Worm (Caenorhabditis elegans) whole organism, young adult: ENCODE results near the gene ZK512.8.

ENCODE experiments used
- B0019.2 ChIP-seq: fragments of 200-800 bp; sonication (Bioruptor generic); conservative IDR thresholded peaks from 2 replicates; pipeline ENCODE4 v1.3.6; 2022; ENCODE audit warnings: missing genetic modification reagents, missing genetic modification characterization, missing compliant biosample characterization
- C06A6.2 ChIP-seq: fragments of 200-800 bp; sonication (Bioruptor generic); conservative IDR thresholded peaks from 2 replicates; pipeline ENCODE4 v1.3.6; 2022; ENCODE audit warnings: missing genetic modification characterization, missing compliant biosample characterization
- F22D6.2 ChIP-seq: sonication (generic microtip); optimal IDR thresholded peaks from 2 replicates; lab custom pipeline; 2016; ENCODE audit warnings: mild to moderate bottlenecking, missing genetic modification characterization, missing compliant biosample characterization
- F37B4.10 ChIP-seq: fragments of 200-800 bp; sonication (Bioruptor generic); IDR thresholded peaks from 2 replicates; pipeline ENCODE4 v1.3.6; 2022; ENCODE audit warnings: missing genetic modification characterization, missing compliant biosample characterization
- F55B11.4 ChIP-seq: sonication (generic microtip); optimal IDR thresholded peaks from 2 replicates; lab custom pipeline; 2016; ENCODE audit warnings: missing compliant biosample characterization, missing genetic modification characterization, borderline replicate concordance; ENCODE audit not compliant: insufficient read depth
- K11D2.4 ChIP-seq: fragments of 200-800 bp; sonication (Bioruptor generic); IDR thresholded peaks from 2 replicates; pipeline ENCODE4 v1.3.6; 2022; ENCODE audit warnings: missing genetic modification reagents, missing genetic modification characterization, missing compliant biosample characterization
- K12H6.12 ChIP-seq: fragments of 200-800 bp; sonication (Bioruptor generic); optimal IDR thresholded peaks from 2 replicates; lab custom pipeline; 2018; ENCODE audit warnings: mild to moderate bottlenecking, missing genetic modification characterization, missing compliant biosample characterization
- Y53F4B.3 ChIP-seq: fragments of 200-800 bp; sonication (Bioruptor generic); IDR thresholded peaks from 2 replicates; pipeline ENCODE4 v1.3.6; 2022; ENCODE audit warnings: missing genetic modification reagents, missing genetic modification characterization, missing compliant biosample characterization
- Y56A3A.18 ChIP-seq: fragments of 200-800 bp; sonication (Bioruptor generic); IDR thresholded peaks from 2 replicates; pipeline ENCODE4 v1.3.6; 2022; ENCODE audit warnings: missing genetic modification reagents, missing genetic modification characterization, missing compliant biosample characterization
- akir-1 ChIP-seq: fragments of 200-800 bp; sonication (Bioruptor generic); optimal IDR thresholded peaks from 2 replicates; lab custom pipeline; 2018; ENCODE audit warnings: mild to moderate bottlenecking, missing genetic modification characterization, moderate library complexity, missing compliant biosample characterization
- ama-1 ChIP-seq, 3 experiments: fragments of 150-350 bp in 1 of 3; sonication (generic microtip) in 2 of 3; optimal IDR thresholded peaks; 2 replicates each; lab custom pipeline; 2014 to 2018; ENCODE audit warnings: missing biosample characterization in 2 of 3, missing genetic modification characterization in 2 of 3, missing genetic modification reagents in 2 of 3
- aptf-3 ChIP-seq: fragments of 200-800 bp; sonication (Bioruptor generic); IDR thresholded peaks from 2 replicates; pipeline ENCODE4 v1.3.6; 2022; ENCODE audit warnings: missing genetic modification characterization, missing compliant biosample characterization
- ceh-40 ChIP-seq: fragments of 200-800 bp; sonication (Bioruptor generic); IDR thresholded peaks from 2 replicates; pipeline ENCODE4 v1.3.6; 2022; ENCODE audit warnings: missing genetic modification characterization, missing compliant biosample characterization
- ceh-91 ChIP-seq: fragments of 200-800 bp; sonication (Bioruptor generic); IDR thresholded peaks from 2 replicates; pipeline ENCODE4 v1.3.6; 2022; ENCODE audit warnings: missing genetic modification reagents, missing genetic modification characterization, missing compliant biosample characterization
- dox-1 ChIP-seq: fragments of 200-800 bp; sonication (Bioruptor generic); IDR thresholded peaks from 2 replicates; pipeline ENCODE4 v1.3.6; 2022; ENCODE audit warnings: missing genetic modification reagents, missing genetic modification characterization, missing compliant biosample characterization
- dpl-1 ChIP-seq: fragments of 150-350 bp; optimal IDR thresholded peaks from 2 replicates; lab custom pipeline; 2014; ENCODE audit warnings: missing biosample characterization, missing genetic modification reagents, missing genetic modification characterization
- egl-18 ChIP-seq: fragments of 200-800 bp; sonication (Bioruptor generic); IDR thresholded peaks from 2 replicates; pipeline ENCODE4 v1.3.6; 2022; ENCODE audit warnings: missing genetic modification reagents, missing genetic modification characterization, missing compliant biosample characterization
- ekl-4 ChIP-seq: fragments of 200-800 bp; sonication (Bioruptor generic); IDR thresholded peaks from 2 replicates; pipeline ENCODE4 v1.3.6; 2022; ENCODE audit warnings: missing genetic modification reagents, missing genetic modification characterization, missing compliant biosample characterization
- ets-4 ChIP-seq: fragments of 200-800 bp; sonication (Bioruptor generic); optimal IDR thresholded peaks from 2 replicates; lab custom pipeline; 2018; ENCODE audit warnings: mild to moderate bottlenecking, missing genetic modification characterization, missing compliant biosample characterization
- fkh-3 ChIP-seq: sonication (generic microtip); optimal IDR thresholded peaks from 2 replicates; lab custom pipeline; 2016; ENCODE audit warnings: mild to moderate bottlenecking, missing genetic modification characterization, missing compliant biosample characterization
- lag-1 ChIP-seq: fragments of 200-800 bp; sonication (Bioruptor generic); IDR thresholded peaks from 2 replicates; pipeline ENCODE4 v1.3.6; 2022; ENCODE audit warnings: missing genetic modification reagents, missing genetic modification characterization, missing compliant biosample characterization
- let-526 ChIP-seq: fragments of 200-800 bp; sonication (Bioruptor generic); IDR thresholded peaks from 2 replicates; pipeline ENCODE4 v1.3.6; 2022; ENCODE audit warnings: missing genetic modification reagents, missing genetic modification characterization, missing compliant biosample characterization
- let-607 ChIP-seq, 2 experiments: fragments of 200-800 bp in 1 of 2; sonication (Bioruptor generic) in 1 of 2; sonication (generic microtip) in 1 of 2; optimal IDR thresholded peaks; 2 replicates each; lab custom pipeline; 2016 to 2018; ENCODE audit warnings: mild to moderate bottlenecking in 2 of 2, missing compliant biosample characterization in 2 of 2, missing genetic modification characterization in 2 of 2, moderate library complexity in 2 of 2, missing genotype in 1 of 2
- lin-26 ChIP-seq: fragments of 200-800 bp; sonication (Bioruptor generic); IDR thresholded peaks from 2 replicates; pipeline ENCODE4 v1.3.6; 2022; ENCODE audit warnings: missing genetic modification reagents, missing genetic modification characterization, missing compliant biosample characterization
- lin-35 ChIP-seq, 3 experiments: fragments of 150-350 bp in 2 of 3; sonication (generic microtip) in 1 of 3; optimal IDR thresholded peaks; 2 replicates each; lab custom pipeline; 2014 to 2018; ENCODE audit warnings: missing biosample characterization in 3 of 3, missing genetic modification characterization in 3 of 3, missing genetic modification reagents in 3 of 3
- lsl-1 ChIP-seq: fragments of 200-800 bp; sonication (Bioruptor generic); optimal IDR thresholded peaks from 2 replicates; lab custom pipeline; 2018; ENCODE audit warnings: mild to moderate bottlenecking, missing genetic modification characterization, moderate library complexity, missing compliant biosample characterization
- madf-3 ChIP-seq: fragments of 200-800 bp; sonication (Bioruptor generic); IDR thresholded peaks from 2 replicates; pipeline ENCODE4 v1.3.6; 2022; ENCODE audit warnings: missing genetic modification reagents, missing genetic modification characterization, missing compliant biosample characterization
- madf-6 ChIP-seq: fragments of 200-800 bp; sonication (Bioruptor generic); IDR thresholded peaks from 2 replicates; pipeline ENCODE4 v1.3.6; 2022; ENCODE audit warnings: missing genetic modification reagents, missing genetic modification characterization, missing compliant biosample characterization
- mcd-1 ChIP-seq: fragments of 200-800 bp; sonication (Bioruptor generic); IDR thresholded peaks from 2 replicates; pipeline ENCODE4 v1.3.6; 2022; ENCODE audit warnings: missing genetic modification reagents, missing genetic modification characterization, missing compliant biosample characterization
- mel-28 ChIP-seq: sonication (generic microtip); optimal IDR thresholded peaks from 2 replicates; lab custom pipeline; 2016; ENCODE audit warnings: borderline replicate concordance, mild to moderate bottlenecking, missing genetic modification characterization, missing compliant biosample characterization
- nhr-90 ChIP-seq: sonication (generic microtip); optimal IDR thresholded peaks from 2 replicates; lab custom pipeline; 2016; ENCODE audit warnings: missing genotype, mild to moderate bottlenecking, missing genetic modification characterization, missing compliant biosample characterization
- rcor-1 ChIP-seq: fragments of 200-800 bp; sonication (Bioruptor generic); IDR thresholded peaks from 2 replicates; pipeline ENCODE4 v1.3.6; 2022; ENCODE audit warnings: missing genetic modification reagents, missing genetic modification characterization, missing compliant biosample characterization
- snpc-1.1 ChIP-seq: sonication (generic microtip); optimal IDR thresholded peaks from 2 replicates; lab custom pipeline; 2017; ENCODE audit warnings: missing genetic modification characterization, mild to moderate bottlenecking, missing compliant biosample characterization, antibody characterized with exemption, moderate library complexity, missing genotype, missing genetic modification reagents; ENCODE audit not compliant: insufficient read depth
- snpc-3.4 ChIP-seq: sonication (generic microtip); optimal IDR thresholded peaks from 2 replicates; lab custom pipeline; 2017; ENCODE audit warnings: missing genetic modification characterization, mild to moderate bottlenecking, missing compliant biosample characterization, antibody characterized with exemption, moderate library complexity, missing genotype, missing genetic modification reagents
- snpc-4 ChIP-seq, 5 experiments: fragments of 150-350 bp in 1 of 5; sonication (generic microtip) in 4 of 5; optimal IDR thresholded peaks; 2 replicates each; lab custom pipeline; 2014 to 2018; ENCODE audit warnings: missing genetic modification characterization in 5 of 5, missing biosample characterization in 3 of 5, antibody characterized with exemption in 2 of 5, mild to moderate bottlenecking in 2 of 5, missing compliant biosample characterization in 2 of 5, missing genotype in 2 of 5, moderate library complexity in 2 of 5, missing genetic modification reagents in 1 of 5
- somi-1 ChIP-seq: fragments of 200-800 bp; sonication (Bioruptor generic); optimal IDR thresholded peaks from 2 replicates; lab custom pipeline; 2018; ENCODE audit warnings: mild to moderate bottlenecking, missing genetic modification characterization, missing compliant biosample characterization
- sptf-2 ChIP-seq: fragments of 200-800 bp; sonication (Bioruptor generic); optimal IDR thresholded peaks from 2 replicates; lab custom pipeline; 2018; ENCODE audit warnings: mild to moderate bottlenecking, missing genetic modification characterization, missing compliant biosample characterization
- zfh-2 ChIP-seq: fragments of 200-800 bp; sonication (Bioruptor generic); conservative IDR thresholded peaks from 2 replicates; pipeline ENCODE4 v1.3.6; 2022; ENCODE audit warnings: missing genetic modification reagents, missing genetic modification characterization, missing compliant biosample characterization
- ztf-3 ChIP-seq: fragments of 200-800 bp; sonication (Bioruptor generic); optimal IDR thresholded peaks from 2 replicates; lab custom pipeline; 2018; ENCODE audit warnings: mild to moderate bottlenecking, missing genetic modification characterization, missing compliant biosample characterization
- ztf-6 ChIP-seq: fragments of 200-800 bp; sonication (Bioruptor generic); IDR thresholded peaks from 2 replicates; pipeline ENCODE4 v1.3.6; 2022; ENCODE audit warnings: missing genetic modification reagents, missing genetic modification characterization, missing compliant biosample characterization

ZK512.8 gene

DNA sequence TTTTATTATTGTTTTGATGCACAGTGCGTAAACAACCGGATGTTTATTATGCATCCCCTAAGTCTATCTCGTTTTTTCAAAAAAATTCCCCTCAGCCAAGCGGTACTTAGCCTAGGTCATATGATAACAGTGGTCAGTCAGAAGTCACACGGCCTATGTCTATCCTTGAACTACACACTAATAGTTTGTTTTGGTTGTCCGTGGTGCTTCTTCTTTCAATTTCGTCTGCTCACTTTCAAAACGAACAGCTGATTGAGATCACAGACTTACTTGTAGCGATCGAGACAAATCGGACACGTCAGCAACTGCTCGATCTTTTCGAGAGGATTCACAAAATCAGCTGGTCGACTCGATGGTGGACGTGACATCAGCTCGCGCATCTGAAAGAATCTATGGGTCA, 7.1 kb downstream of the ZK512.8 start:
- TF ChIP-seq ekl-4 (GFP tag; lab: Robert Waterston, UW) (no peak), somi-1 (GFP tag; lab: Kevin White, UChicago) (peak; percentile 35)

DNA sequence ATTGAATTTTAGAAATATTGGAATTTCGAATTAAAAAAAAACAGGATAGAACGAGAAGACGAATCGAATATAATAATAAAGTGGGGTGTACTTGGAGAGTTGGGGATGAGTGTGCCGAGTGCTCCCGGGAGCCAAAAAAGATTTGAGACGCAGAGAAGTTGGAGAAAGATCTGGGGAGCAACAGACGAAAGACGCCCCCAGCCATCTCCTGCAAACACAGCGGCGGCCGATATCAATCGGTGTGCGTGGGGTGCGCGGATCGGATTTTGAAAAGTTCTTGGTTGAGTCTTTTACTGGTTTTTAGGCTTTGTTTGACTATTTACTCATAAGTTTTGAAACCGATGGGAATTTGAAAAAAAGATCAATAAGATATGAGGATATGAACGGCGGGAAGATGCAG, 7.9 kb downstream of the ZK512.8 start, which contains the start of gene nhl-1:
nhl-1 (minus strand) TSS at position 101 of the 400 bp plus-strand sequence.
- no peak for TF ChIP-seq B0019.2 (GFP tag; lab: Robert Waterston, UW)
- no peak for TF ChIP-seq egl-18 (GFP tag; lab: Robert Waterston, UW)
- TF ChIP-seq K12H6.12 (tag; lab: Kevin White, UChicago): no peak
- no peak for TF ChIP-seq Y53F4B.3
- TF ChIP-seq snpc-4 (GFP tag; optimal IDR thresholded peaks at IDR 0.05; lab: Kevin White, UChicago): no peak
- no peak for TF ChIP-seq snpc-4 (tag; optimal IDR thresholded peaks at IDR 0.05; lab: Kevin White, UChicago)
- TF ChIP-seq snpc-3.4 (tag; lab: Kevin White, UChicago): no peak
- no peak for TF ChIP-seq lag-1 (GFP tag; lab: Robert Waterston, UW)
- no peak for TF ChIP-seq C06A6.2
- no peak for TF ChIP-seq lin-26 (GFP tag; lab: Robert Waterston, UW)
- no peak for TF ChIP-seq aptf-3 (GFP tag; lab: Robert Waterston, UW)
- no peak for TF ChIP-seq F22D6.2 (tag; lab: Kevin White, UChicago)
- TF ChIP-seq F55B11.4 (tag; lab: Kevin White, UChicago): no peak
- TF ChIP-seq ama-1 (optimal IDR thresholded peaks at IDR 0.05; lab: Kevin White, UChicago): no peak
- TF ChIP-seq ama-1 (GFP tag; optimal IDR thresholded peaks at IDR 0.05; lab: Kevin White, UChicago): no peak
- TF ChIP-seq let-526 (GFP tag; lab: Robert Waterston, UW): no peak
- TF ChIP-seq mcd-1: no peak
- TF ChIP-seq sptf-2: no peak
- no peak for TF ChIP-seq fkh-3 (tag; lab: Kevin White, UChicago)
- TF ChIP-seq rcor-1 (GFP tag; lab: Robert Waterston, UW): no peak
- TF ChIP-seq F37B4.10 (GFP tag; lab: Robert Waterston, UW): no peak

DNA sequence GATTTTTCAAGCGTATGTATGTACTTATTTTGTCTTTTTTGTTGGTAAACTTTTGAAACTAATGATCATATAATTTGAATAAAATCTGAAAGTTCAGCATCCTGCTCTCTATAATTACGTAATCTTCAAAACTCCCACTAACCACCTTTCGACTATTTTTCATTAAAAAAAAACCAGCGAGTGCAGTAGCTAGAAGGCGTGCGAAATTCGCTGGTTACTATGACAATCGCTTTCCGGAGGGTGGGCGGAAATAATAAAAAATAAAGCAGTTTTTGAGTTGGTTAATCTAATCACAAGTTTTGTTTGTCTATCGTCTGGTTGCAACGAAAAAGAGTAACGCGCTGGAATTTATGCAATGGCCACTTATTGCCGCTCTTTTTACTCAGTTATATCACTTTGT, 8.9 kb downstream of the ZK512.8 start, which contains the start of gene irld-34:
irld-34 (plus strand) TSS at position 301 of the 400 bp plus-strand sequence.
- TF ChIP-seq ceh-40: no peak
- no peak for TF ChIP-seq C06A6.2
- TF ChIP-seq ets-4: no peak
- no peak for TF ChIP-seq dpl-1
- no peak for TF ChIP-seq lin-35 (GFP tag; optimal IDR thresholded peaks at IDR 0.05; lab: Kevin White, UChicago)
- no peak for TF ChIP-seq snpc-1.1 (tag; lab: Kevin White, UChicago)
- TF ChIP-seq zfh-2 (GFP tag; lab: Robert Waterston, UW): no peak
- TF ChIP-seq madf-6 (GFP tag; lab: Robert Waterston, UW): no peak
- TF ChIP-seq madf-3: no peak
- TF ChIP-seq ceh-91 (GFP tag; lab: Robert Waterston, UW): no peak
- TF ChIP-seq nhr-90 (tag; lab: Kevin White, UChicago): no peak
- TF ChIP-seq F37B4.10 (GFP tag; lab: Robert Waterston, UW): no peak
- no peak for TF ChIP-seq ztf-3 (GFP tag; lab: Kevin White, UChicago)
- no peak for TF ChIP-seq mel-28
- no peak for TF ChIP-seq K11D2.4
- no peak for TF ChIP-seq rcor-1 (GFP tag; lab: Robert Waterston, UW)

DNA sequence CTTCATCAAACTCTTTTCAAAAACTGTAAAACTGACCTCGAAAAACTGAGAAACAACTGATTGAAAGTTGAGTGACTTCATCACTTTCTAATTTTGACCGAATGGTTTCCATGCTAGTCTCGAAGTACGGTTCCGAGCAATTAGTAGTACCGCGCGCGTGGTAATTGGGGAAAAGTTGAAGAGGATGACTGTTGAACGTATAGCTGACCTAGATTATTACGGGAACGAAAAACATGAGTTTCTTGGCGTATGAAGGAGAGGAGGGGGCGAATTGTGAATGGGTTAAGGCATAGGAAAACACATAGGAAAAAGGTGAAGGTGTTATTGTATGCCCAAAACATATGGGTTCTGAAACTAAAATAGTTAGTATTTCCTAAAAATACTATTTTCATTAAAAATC, 15.7 kb downstream of the ZK512.8 start, which contains the start of gene ptr-9:
ptr-9 (minus strand) TSS at position 101 of the 400 bp plus-strand sequence.
- TF ChIP-seq nhr-90 (tag; lab: Kevin White, UChicago) (no peak), let-607 (tag; optimal IDR thresholded peaks at IDR 0.05; lab: Kevin White, UChicago) (no peak), mel-28 (no peak), F55B11.4 (tag; lab: Kevin White, UChicago) (no peak), dox-1 (GFP tag; lab: Robert Waterston, UW) (no peak), ztf-6 (GFP tag; lab: Robert Waterston, UW) (no peak), lsl-1 (GFP tag; lab: Kevin White, UChicago) (no peak), K12H6.12 (tag; lab: Kevin White, UChicago) (no peak), ama-1 (optimal IDR thresholded peaks at IDR 0.05; lab: Kevin White, UChicago) (no peak), ama-1 (GFP tag; optimal IDR thresholded peaks at IDR 0.05; lab: Kevin White, UChicago) (no peak), K11D2.4 (no peak), Y56A3A.18 (GFP tag; lab: Robert Waterston, UW) (no peak), akir-1 (GFP tag; lab: Kevin White, UChicago) (no peak), ekl-4 (GFP tag; lab: Robert Waterston, UW) (no peak)
- TF ChIP-seq, all 124 proteins: peak for 0
